Fruit fly (Drosophila melanogaster): ENCODE data around the gene ND-B14.5A.
A peak's percentile ranks its signal among the peaks of the same experiment; 100 is the strongest.

The ND-B14.5A gene

dm6 chrX:2134965-2135758 lies 37.2 kb upstream of the ND-B14.5A start (continued):
- peak; percentile 87 for TF ChIP-seq dpn (GFP tag; optimal IDR thresholded peaks at IDR 0.05)
- TF ChIP-seq CG14667 (GFP tag; IDR thresholded peaks at IDR 0.05), result peak; percentile 72
- TF ChIP-seq dmrt11E (tag; optimal IDR thresholded peaks at IDR 0.05), result peak; percentile 88
- peak; percentile 87 for TF ChIP-seq CG4424 (GFP tag; optimal IDR thresholded peaks at IDR 0.05)
- peak; percentile 86 for TF ChIP-seq gcm (GFP tag; optimal IDR thresholded peaks at IDR 0.05)
- peak; percentile 88 for TF ChIP-seq Ssrp (tag; optimal IDR thresholded peaks at IDR 0.05)
- TF ChIP-seq Blimp-1 (GFP tag; optimal IDR thresholded peaks at IDR 0.05), result peak; percentile 89
- peak; percentile 85 for TF ChIP-seq az2 (GFP tag; optimal IDR thresholded peaks at IDR 0.05)
- TF ChIP-seq CG1603 (tag; optimal IDR thresholded peaks at IDR 0.05), result peak; percentile 90
- peak; percentile 74 for TF ChIP-seq CG33213 (GFP tag; optimal IDR thresholded peaks at IDR 0.05)
- peak; percentile 79 for TF ChIP-seq CG9932 (GFP tag; IDR thresholded peaks at IDR 0.05)
- peak; percentile 66 for TF ChIP-seq CG16815 (GFP tag; optimal IDR thresholded peaks at IDR 0.05)
- peak; percentile 93 for TF ChIP-seq CG11504 (tag; optimal IDR thresholded peaks at IDR 0.05)
- TF ChIP-seq Hmr (GFP tag; optimal IDR thresholded peaks at IDR 0.05), result peak; percentile 92
- peak; percentile 71; the same call in 1 of the 2 replicates for TF ChIP-seq Awh (GFP tag; IDR thresholded peaks at IDR 0.05)
- peak; percentile 92 for TF ChIP-seq Atf6 (GFP tag; IDR thresholded peaks at IDR 0.05)
- TF ChIP-seq sug (tag; optimal IDR thresholded peaks at IDR 0.05), result peak; percentile 90
- peak; percentile 79 for TF ChIP-seq disco-r (GFP tag; optimal IDR thresholded peaks at IDR 0.05)
- peak; percentile 91 for TF ChIP-seq caup (GFP tag; optimal IDR thresholded peaks at IDR 0.05; ENCODE audit: severe bottlenecking)
- peak; percentile 77 to 86 for TF ChIP-seq chif (GFP tag; optimal IDR thresholded peaks at IDR 0.05)
- TF ChIP-seq CG8388 (GFP tag; optimal IDR thresholded peaks at IDR 0.05), result peak; percentile 91
- TF ChIP-seq gro (GFP tag; optimal IDR thresholded peaks at IDR 0.05), result peak; percentile 69
- peak; percentile 42 for TF ChIP-seq CG17912 (GFP tag; optimal IDR thresholded peaks at IDR 0.05)
- TF ChIP-seq trh (GFP tag; optimal IDR thresholded peaks at IDR 0.05), result peak; percentile 54
- TF ChIP-seq gcm2 (GFP tag; optimal IDR thresholded peaks at IDR 0.05), result peak; percentile 72
- peak in 1 of 2 experiments; percentile 45 for TF ChIP-seq crp (GFP tag; optimal IDR thresholded peaks at IDR 0.05)
- peak; percentile 76 for TF ChIP-seq CG8359 (GFP tag; optimal IDR thresholded peaks at IDR 0.05; ENCODE audit: borderline replicate concordance)
- peak; percentile 53; the same call in 1 of the 2 replicates for TF ChIP-seq wor (GFP tag; IDR thresholded peaks at IDR 0.05)
- peak; percentile 84 for TF ChIP-seq bcd (GFP tag; optimal IDR thresholded peaks at IDR 0.05)
- no peak for TF ChIP-seq hbn (GFP tag; IDR thresholded peaks at IDR 0.05; ENCODE audit: partially characterized antibody)
- TF ChIP-seq exex (tag; optimal IDR thresholded peaks at IDR 0.05), result peak; percentile 60
- peak; percentile 87 for TF ChIP-seq Nf-YC (tag; optimal IDR thresholded peaks at IDR 0.05)
- TF ChIP-seq YL-1 (GFP tag; optimal IDR thresholded peaks at IDR 0.05), result peak; percentile 70
- TF ChIP-seq MESR4 (GFP tag; optimal IDR thresholded peaks at IDR 0.05), result peak; percentile 17
- TF ChIP-seq Fer3 (tag; optimal IDR thresholded peaks at IDR 0.05), result peak; percentile 92
- peak; percentile 34 for TF ChIP-seq Kr (GFP tag; optimal IDR thresholded peaks at IDR 0.05)
- TF ChIP-seq NK7.1 (GFP tag; optimal IDR thresholded peaks at IDR 0.05), result peak; percentile 78
- peak; percentile 79 for TF ChIP-seq CG8281 (tag; optimal IDR thresholded peaks at IDR 0.05)
- TF ChIP-seq Mrtf (GFP tag; IDR thresholded peaks at IDR 0.05), result peak; percentile 83
- peak; percentile 91 for TF ChIP-seq CG6765 (GFP tag; optimal IDR thresholded peaks at IDR 0.05)
- TF ChIP-seq CG10654 (GFP tag; optimal IDR thresholded peaks at IDR 0.05), result peak; percentile 76
- TF ChIP-seq CG12942 (GFP tag; optimal IDR thresholded peaks at IDR 0.05), result peak; percentile 73
- TF ChIP-seq CG11696 (GFP tag; IDR thresholded peaks at IDR 0.05), result peak; percentile 62
- peak; percentile 88 for TF ChIP-seq Camta (GFP tag; optimal IDR thresholded peaks at IDR 0.05)
- no peak for TF ChIP-seq hkb (optimal IDR thresholded peaks at IDR 0.05)
- TF ChIP-seq hkb (GFP tag; IDR thresholded peaks at IDR 0.05), result peak; percentile 92
- TF ChIP-seq rib (GFP tag; IDR thresholded peaks at IDR 0.05), result peak; percentile 8; the same call in 1 of the 2 replicates
- TF ChIP-seq CG33557 (GFP tag; optimal IDR thresholded peaks at IDR 0.05), result peak; percentile 91
